Fruit fly (Drosophila melanogaster) whole organism, prepupa: ENCODE measurements around the gene tkv.

Experiments used
- CG6792 ChIP-seq: fragments of 200-800 bp; sonication (Bioruptor generic); optimal IDR thresholded peaks from 3 replicates; lab custom pipeline; 2016; ENCODE audit warnings: missing biosample characterization, missing genetic modification characterization
- Sox102F ChIP-seq: fragments of 200-800 bp; sonication (Bioruptor generic); optimal IDR thresholded peaks from 2 replicates; lab custom pipeline; 2016; ENCODE audit warnings: missing biosample characterization, mild to moderate bottlenecking, missing genetic modification characterization
- fd85E ChIP-seq: fragments of 200-800 bp; sonication (Bioruptor generic); optimal IDR thresholded peaks from 3 replicates; lab custom pipeline; 2016; ENCODE audit warnings: missing biosample characterization, missing genetic modification characterization
- pdm3 ChIP-seq: fragments of 200-800 bp; sonication (Bioruptor generic); optimal IDR thresholded peaks from 3 replicates; lab custom pipeline; 2016; ENCODE audit warnings: missing biosample characterization, missing genetic modification characterization

- TF ChIP-seq pdm3, result no peak
- no peak for TF ChIP-seq Sox102F (GFP tag; lab: Kevin White, UChicago)
- TF ChIP-seq CG6792, result no peak
- TF ChIP-seq fd85E (GFP tag; lab: Kevin White, UChicago), result no peak
Measured at dm6 chr2L:5210946-5211345, 60.2 kb downstream of the tkv start.
